Worm (Caenorhabditis elegans): ENCODE measurements around the gene F37A8.2.

Gene F37A8.2

DNA sequence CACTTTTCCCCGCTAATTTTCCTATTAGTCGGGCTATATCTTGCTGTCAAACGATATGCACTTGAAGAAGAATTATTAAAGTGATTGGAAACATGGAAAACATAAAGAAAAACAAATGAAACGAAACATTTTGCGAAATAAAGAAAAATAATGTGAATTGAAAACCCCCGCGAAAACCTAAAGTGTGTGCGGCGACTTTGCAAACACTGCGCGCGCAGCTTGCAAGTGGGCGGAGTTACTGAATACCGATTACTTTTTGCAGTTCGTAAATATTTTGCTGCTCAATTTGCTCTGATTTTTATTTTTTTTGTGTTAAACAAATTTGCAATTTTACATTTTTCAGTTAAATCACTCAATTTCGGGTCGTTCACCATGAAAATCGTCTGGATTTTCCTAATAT lies 14.7 kb downstream of the F37A8.2 start, which contains the start of gene ccdc-47 (continued):
- peak; percentile 17 for TF ChIP-seq tbp1 (GFP tag; optimal IDR thresholded peaks at IDR 0.05)
- TF ChIP-seq attf-3 (GFP tag; conservative IDR thresholded peaks at IDR 0.05), result no peak
- TF ChIP-seq D2030.7 (GFP tag; IDR thresholded peaks at IDR 0.05), result peak; percentile 46; the same call in 1 of the 2 replicates
- no peak for TF ChIP-seq F57C9.4 (tag; optimal IDR thresholded peaks at IDR 0.05)
- TF ChIP-seq madf-8 (GFP tag; conservative IDR thresholded peaks at IDR 0.05), result peak; percentile 48; the same call in 1 of the 2 replicates
- no peak for TF ChIP-seq hlh-26 (GFP tag; conservative IDR thresholded peaks at IDR 0.05)
- TF ChIP-seq ceh-58 (GFP tag; IDR thresholded peaks at IDR 0.05), result no peak
- no peak for TF ChIP-seq unc-62 (GFP tag; optimal IDR thresholded peaks at IDR 0.05)
- no peak for TF ChIP-seq chd-7 (tag; optimal IDR thresholded peaks at IDR 0.05)
- peak; percentile 63 for TF ChIP-seq ZK185.1 (tag; optimal IDR thresholded peaks at IDR 0.05; ENCODE audit: poor library complexity, severe bottlenecking)
- TF ChIP-seq B0336.3 (GFP tag; IDR thresholded peaks at IDR 0.05), result 0 out of 2 replicates have a peak, but pooled peaks have one; percentile 10
- TF ChIP-seq Y95B8A.8 (GFP tag; IDR thresholded peaks at IDR 0.05), result no peak
- TF ChIP-seq bed-1 (GFP tag; IDR thresholded peaks at IDR 0.05), result no peak
- TF ChIP-seq dpl-1 (GFP tag; optimal IDR thresholded peaks at IDR 0.05), result peak; percentile 37
- TF ChIP-seq F55B11.4 (tag; optimal IDR thresholded peaks at IDR 0.05; ENCODE audit: borderline replicate concordance, insufficient read depth), result no peak

DNA sequence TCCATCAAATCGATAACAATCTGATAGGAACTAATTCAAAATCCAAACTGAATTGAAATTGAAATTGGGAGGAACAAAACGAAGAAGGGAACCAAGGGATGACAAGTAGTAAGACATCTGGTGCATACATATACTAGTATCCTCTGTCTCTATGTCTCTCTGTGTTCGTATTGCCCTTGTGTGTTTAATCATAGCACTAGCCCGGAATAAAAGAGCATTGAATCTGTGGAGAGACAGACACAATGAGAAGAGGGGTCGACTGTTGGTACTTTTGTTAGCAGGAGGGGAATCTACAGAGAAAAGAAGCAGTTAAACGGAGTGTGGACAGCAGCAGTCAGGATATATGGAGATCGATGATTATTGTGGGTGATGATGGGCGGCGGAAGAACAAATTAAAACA lies 15.6 kb downstream of the F37A8.2 start:
- TF ChIP-seq B0336.3 (GFP tag; IDR thresholded peaks at IDR 0.05) (no peak), ekl-4 (GFP tag; IDR thresholded peaks at IDR 0.05) (no peak), hmg-1.2 (GFP tag; IDR thresholded peaks at IDR 0.05) (peak; percentile 63; the same call in 1 of the 2 replicates), attf-6 (GFP tag; IDR thresholded peaks at IDR 0.05) (no peak), nfyb-1 (GFP tag; IDR thresholded peaks at IDR 0.05) (0 out of 2 replicates have a peak, but pooled peaks have one; percentile 31), ceh-100 (GFP tag; IDR thresholded peaks at IDR 0.05) (no peak)

DNA sequence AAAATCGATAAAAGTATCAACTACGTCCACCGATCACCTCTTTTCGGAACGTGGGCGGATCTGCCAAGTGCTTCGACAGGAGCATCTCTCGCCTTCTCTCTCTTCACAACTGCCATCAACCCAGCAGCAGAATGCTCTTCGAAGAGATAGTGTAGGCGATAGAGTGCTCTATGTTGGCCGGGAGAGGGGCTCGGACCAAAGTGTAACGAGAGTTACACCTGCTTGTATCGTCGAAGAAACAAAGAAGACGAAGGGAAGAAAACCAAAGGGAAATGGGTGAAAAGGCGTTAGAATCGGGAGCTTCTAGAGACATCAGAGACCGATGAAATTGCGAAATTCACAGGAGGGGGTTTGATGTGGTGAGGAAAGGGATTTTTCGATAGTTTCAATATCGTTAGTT lies 16.5 kb downstream of the F37A8.2 start:
- no peak for TF ChIP-seq cebp-1 (GFP tag; IDR thresholded peaks at IDR 0.05)
- TF ChIP-seq cebp-1 (tag; optimal IDR thresholded peaks at IDR 0.05), result peak; percentile 88
- TF ChIP-seq lin-26 (GFP tag; IDR thresholded peaks at IDR 0.05), result no peak
- 0 out of 2 replicates have a peak, but pooled peaks have one; percentile 42 for TF ChIP-seq zfh-2 (GFP tag; conservative IDR thresholded peaks at IDR 0.05)

DNA sequence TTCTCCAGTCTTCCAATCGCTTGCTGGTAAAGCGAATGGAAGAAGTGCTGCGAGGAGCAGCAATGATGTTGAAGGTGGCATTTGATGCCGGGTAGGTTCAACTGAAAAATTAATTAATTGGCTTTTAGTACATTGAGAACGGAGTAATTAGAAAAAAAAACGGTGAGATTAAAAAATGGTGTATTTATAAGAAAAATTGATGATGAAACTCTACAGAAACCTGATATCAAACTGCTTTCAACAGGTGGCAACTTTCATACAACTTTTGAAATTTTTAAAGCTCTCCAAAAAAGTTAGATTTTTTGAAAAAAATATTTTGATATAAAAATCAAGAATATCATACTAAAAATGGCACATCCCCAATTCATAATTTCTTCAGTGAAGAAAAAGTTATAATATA lies 17.3 kb downstream of the F37A8.2 start, which contains the start of gene pat-3:
TSS of gene pat-3 (minus strand) at position 101 of the 400 bp plus-strand sequence.
- TF ChIP-seq nhr-27 (tag; optimal IDR thresholded peaks at IDR 0.05), result no peak
- TF ChIP-seq ekl-4 (GFP tag; IDR thresholded peaks at IDR 0.05), result no peak
- no peak for TF ChIP-seq B0336.3 (GFP tag; IDR thresholded peaks at IDR 0.05)
- TF ChIP-seq sptf-2 (GFP tag; optimal IDR thresholded peaks at IDR 0.05), result no peak
- no peak for TF ChIP-seq mel-28 (tag; optimal IDR thresholded peaks at IDR 0.05; ENCODE audit: borderline replicate concordance)
- no peak for TF ChIP-seq ZK185.1 (tag; optimal IDR thresholded peaks at IDR 0.05; ENCODE audit: poor library complexity, severe bottlenecking)
- no peak for TF ChIP-seq F22D6.2 (tag; optimal IDR thresholded peaks at IDR 0.05)

DNA sequence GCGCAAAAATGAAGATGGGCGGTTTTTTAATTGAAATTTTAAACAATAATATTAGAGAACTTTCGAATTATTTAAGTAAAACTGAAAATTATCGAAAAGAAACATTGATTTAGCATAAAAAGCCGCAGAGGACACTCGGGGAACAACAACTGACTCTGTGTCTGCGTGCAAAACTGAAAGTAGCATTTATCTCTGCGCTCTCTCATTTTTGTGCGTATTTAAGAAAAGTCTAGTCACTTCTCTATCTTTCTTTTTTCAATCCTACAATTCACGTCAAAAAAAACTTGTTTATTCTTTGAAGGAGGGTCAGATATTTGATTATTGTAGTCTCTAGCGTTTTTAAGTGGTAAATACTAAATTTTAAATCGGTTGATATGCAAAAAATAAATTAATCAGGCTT lies 23.1 kb downstream of the F37A8.2 start:
- TF ChIP-seq F55B11.4 (tag; optimal IDR thresholded peaks at IDR 0.05; ENCODE audit: borderline replicate concordance, insufficient read depth) (no peak), attf-5 (GFP tag; optimal IDR thresholded peaks at IDR 0.05) (peak; percentile 6), sea-2 (GFP tag; IDR thresholded peaks at IDR 0.05) (no peak), tbp1 (GFP tag; optimal IDR thresholded peaks at IDR 0.05) (no peak), ama-1 (optimal IDR thresholded peaks at IDR 0.05) (no peak), ama-1 (GFP tag; optimal IDR thresholded peaks at IDR 0.05) (no peak), atf-7 (tag; optimal IDR thresholded peaks at IDR 0.05) (no peak), somi-1 (GFP tag; optimal IDR thresholded peaks at IDR 0.05) (peak; percentile 7), dpff-1 (tag; optimal IDR thresholded peaks at IDR 0.05) (no peak), madf-3 (GFP tag; IDR thresholded peaks at IDR 0.05) (no peak), Y56A3A.18 (GFP tag; IDR thresholded peaks at IDR 0.05) (no peak), lin-40 (tag; optimal IDR thresholded peaks at IDR 0.05) (peak; percentile 32), B0035.1 (tag; optimal IDR thresholded peaks at IDR 0.05) (no peak), hmg-1.2 (GFP tag; IDR thresholded peaks at IDR 0.05) (peak; percentile 54; the same call in 1 of the 2 replicates), aptf-2 (GFP tag; conservative IDR thresholded peaks at IDR 0.05) (no peak), mxl-1 (tag; optimal IDR thresholded peaks at IDR 0.05) (no peak), mes-4 (tag; optimal IDR thresholded peaks at IDR 0.05) (no peak), ceh-100 (GFP tag; IDR thresholded peaks at IDR 0.05) (no peak), Y53G8AR.9 (GFP tag; conservative IDR thresholded peaks at IDR 0.05) (0 out of 2 replicates have a peak, but pooled peaks have one; percentile 58), lin-26 (GFP tag; IDR thresholded peaks at IDR 0.05) (no peak)

All from whole organism, young adult.